Worm (Caenorhabditis elegans) whole organism, midembryonic: Measurements from ENCODE around the gene F36H5.18.

Experiments used
- T22C8.4 ChIP-seq: fragments of 200-800 bp; sonication (Bioruptor generic); IDR thresholded peaks from 2 replicates; pipeline ENCODE4 v1.3.6; 2022; ENCODE audit warnings: missing genetic modification characterization, missing compliant biosample characterization
- cog-1 ChIP-seq: sonication (generic microtip); optimal IDR thresholded peaks from 2 replicates; lab custom pipeline; 2016; ENCODE audit warnings: missing genetic modification characterization, missing compliant biosample characterization
- flt-1 ChIP-seq: fragments of 200-800 bp; sonication (Bioruptor generic); IDR thresholded peaks from 2 replicates; pipeline ENCODE4 v1.3.6; 2022; ENCODE audit warnings: missing genetic modification characterization, missing compliant biosample characterization
- klf-2 ChIP-seq: fragments of 200-800 bp; sonication (Bioruptor generic); conservative IDR thresholded peaks from 2 replicates; pipeline ENCODE4 v1.3.6; 2022; ENCODE audit warnings: missing genetic modification reagents, missing genetic modification characterization, missing compliant biosample characterization
- med-1 ChIP-seq: sonication (generic microtip); optimal IDR thresholded peaks from 2 replicates; lab custom pipeline; 2017; ENCODE audit warnings: missing genetic modification characterization, mild to moderate bottlenecking, missing compliant biosample characterization, antibody characterized with exemption, missing genetic modification reagents; ENCODE audit not compliant: insufficient read depth
- ref-1 ChIP-seq: fragments of 200-800 bp; sonication (Bioruptor generic); conservative IDR thresholded peaks from 2 replicates; pipeline ENCODE4 v1.3.6; 2022; ENCODE audit warnings: missing genetic modification reagents, missing genetic modification characterization, missing compliant biosample characterization
- tab-1 ChIP-seq: fragments of 200-800 bp; sonication (Bioruptor generic); IDR thresholded peaks from 2 replicates; pipeline ENCODE4 v1.3.6; 2022; ENCODE audit warnings: missing genetic modification characterization, missing compliant biosample characterization
- ztf-23 ChIP-seq: fragments of 200-800 bp; sonication (Bioruptor generic); IDR thresholded peaks from 2 replicates; pipeline ENCODE4 v1.3.6; 2022; ENCODE audit warnings: missing genetic modification reagents, missing genetic modification characterization, missing compliant biosample characterization
- ztf-29 ChIP-seq: fragments of 200-800 bp; sonication (Bioruptor generic); IDR thresholded peaks from 2 replicates; pipeline ENCODE4 v1.3.6; 2022; ENCODE audit warnings: missing genetic modification reagents, missing genetic modification characterization, missing compliant biosample characterization

The F36H5.18 gene

DNA sequence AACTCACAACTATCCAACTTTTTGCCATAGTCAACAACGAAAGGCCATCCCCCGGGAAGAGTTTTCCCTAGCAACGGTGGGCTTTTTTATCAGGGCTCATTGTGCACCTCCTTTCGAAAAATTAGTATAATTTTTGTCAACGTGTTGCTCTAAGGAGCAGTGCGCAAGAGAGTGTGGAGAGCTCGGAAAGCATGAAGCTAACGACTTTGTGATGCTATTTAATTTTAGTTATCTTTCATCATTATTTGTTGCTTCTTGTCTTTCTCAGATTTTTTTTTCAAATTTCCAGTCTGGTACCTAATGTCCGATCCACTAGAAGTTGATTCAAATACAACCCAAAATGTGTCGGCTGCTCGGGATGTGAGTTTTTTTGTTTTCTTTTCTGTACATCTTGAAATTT lies 29.6 kb upstream of the F36H5.18 start, which contains the start of gene ceh-81:
ceh-81 (plus strand) TSS at position 301 of the 400 bp plus-strand sequence.
- TF ChIP-seq med-1 (GFP tag; lab: Kevin White, UChicago) (no peak), ztf-29 (GFP tag; lab: Robert Waterston, UW) (no peak), ref-1 (no peak), ztf-23 (GFP tag; lab: Robert Waterston, UW) (no peak), klf-2 (no peak), flt-1 (GFP tag; lab: Robert Waterston, UW) (no peak), tab-1 (GFP tag; lab: Robert Waterston, UW) (no peak), T22C8.4 (no peak), cog-1 (tag; lab: Kevin White, UChicago) (no peak)

DNA sequence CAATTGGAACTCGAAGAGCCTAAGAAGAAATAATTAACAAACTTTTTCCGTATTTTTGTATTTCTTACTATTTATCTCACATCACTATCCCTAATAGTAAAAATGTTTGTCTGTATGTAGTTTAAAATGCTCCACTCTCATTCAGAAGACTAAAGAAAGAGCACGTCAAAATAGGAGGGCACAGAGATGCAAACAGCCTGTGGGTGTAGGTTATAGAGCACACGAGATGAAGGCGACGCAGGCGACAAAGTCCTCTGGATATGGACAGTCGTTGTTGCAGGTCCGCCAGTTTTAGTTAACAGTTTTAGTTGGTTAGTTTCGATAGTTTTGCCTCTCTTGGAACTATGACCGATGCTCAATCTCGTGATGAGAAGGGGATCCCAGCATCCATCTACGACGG lies 27.8 kb upstream of the F36H5.18 start, which contains the start of gene ceh-82:
ceh-82 (plus strand) TSS at position 301 of the 400 bp plus-strand sequence.
- no peak for TF ChIP-seq T22C8.4
- TF ChIP-seq med-1 (GFP tag; lab: Kevin White, UChicago) = no peak
- no peak for TF ChIP-seq tab-1 (GFP tag; lab: Robert Waterston, UW)
- no peak for TF ChIP-seq ztf-23 (GFP tag; lab: Robert Waterston, UW)
- no peak for TF ChIP-seq cog-1 (tag; lab: Kevin White, UChicago)
- no peak for TF ChIP-seq ztf-29 (GFP tag; lab: Robert Waterston, UW)
- no peak for TF ChIP-seq flt-1 (GFP tag; lab: Robert Waterston, UW)
- no peak for TF ChIP-seq klf-2
- no peak for TF ChIP-seq ref-1

DNA sequence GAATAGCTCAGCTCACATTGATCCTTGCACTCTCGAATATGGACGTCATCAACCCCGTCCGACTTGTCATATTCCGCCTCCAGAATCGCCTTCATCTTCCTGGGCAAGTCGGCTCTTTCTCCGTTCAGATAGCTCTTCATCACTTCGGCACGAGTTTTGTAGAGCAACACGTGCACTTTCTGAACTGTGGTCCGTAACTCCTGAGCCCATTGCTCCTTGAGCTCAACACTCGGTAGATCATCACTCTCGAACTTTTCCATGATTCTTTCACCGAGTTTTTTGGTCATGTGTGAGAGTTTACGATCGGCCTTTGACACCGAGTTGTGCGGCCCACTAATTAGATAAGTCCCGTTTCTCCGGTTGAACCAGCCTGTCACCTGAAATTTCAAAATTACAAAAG lies 24.6 kb upstream of the F36H5.18 start:
- TF ChIP-seq klf-2 = no peak
- no peak for TF ChIP-seq cog-1 (tag; lab: Kevin White, UChicago)
- TF ChIP-seq med-1 (GFP tag; lab: Kevin White, UChicago) = no peak
- TF ChIP-seq ztf-29 (GFP tag; lab: Robert Waterston, UW) = no peak
- no peak for TF ChIP-seq ref-1
- TF ChIP-seq T22C8.4 = no peak
- TF ChIP-seq tab-1 (GFP tag; lab: Robert Waterston, UW) = no peak
- no peak for TF ChIP-seq flt-1 (GFP tag; lab: Robert Waterston, UW)
- TF ChIP-seq ztf-23 (GFP tag; lab: Robert Waterston, UW) = no peak

DNA sequence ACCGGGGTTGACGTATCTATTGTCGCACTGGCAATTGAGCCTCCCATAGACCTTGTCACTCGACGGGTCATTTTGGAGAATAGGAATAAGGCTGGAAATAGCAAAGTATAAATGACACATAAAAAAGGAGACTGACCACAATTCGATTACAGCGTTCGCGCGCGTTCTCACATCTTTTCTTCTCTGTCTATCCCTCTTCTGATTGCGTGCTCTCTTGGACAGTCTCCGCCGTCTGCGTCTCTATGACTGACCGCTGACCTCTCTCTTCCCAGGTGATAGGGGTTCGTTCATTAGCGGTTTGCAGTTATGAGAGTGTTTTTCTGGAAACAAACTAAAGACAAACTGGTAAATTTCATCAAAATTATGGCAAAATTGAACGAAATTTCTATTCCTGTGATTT lies 23.3 kb upstream of the F36H5.18 start, which contains the start of gene ceh-83:
ceh-83 (minus strand) TSS at position 181 of the 400 bp plus-strand sequence.
- TF ChIP-seq flt-1 (GFP tag; lab: Robert Waterston, UW) (no peak), ref-1 (no peak), cog-1 (tag; lab: Kevin White, UChicago) (no peak), tab-1 (GFP tag; lab: Robert Waterston, UW) (no peak), med-1 (GFP tag; lab: Kevin White, UChicago) (no peak), T22C8.4 (no peak), klf-2 (no peak), ztf-23 (GFP tag; lab: Robert Waterston, UW) (no peak), ztf-29 (GFP tag; lab: Robert Waterston, UW) (no peak)

DNA sequence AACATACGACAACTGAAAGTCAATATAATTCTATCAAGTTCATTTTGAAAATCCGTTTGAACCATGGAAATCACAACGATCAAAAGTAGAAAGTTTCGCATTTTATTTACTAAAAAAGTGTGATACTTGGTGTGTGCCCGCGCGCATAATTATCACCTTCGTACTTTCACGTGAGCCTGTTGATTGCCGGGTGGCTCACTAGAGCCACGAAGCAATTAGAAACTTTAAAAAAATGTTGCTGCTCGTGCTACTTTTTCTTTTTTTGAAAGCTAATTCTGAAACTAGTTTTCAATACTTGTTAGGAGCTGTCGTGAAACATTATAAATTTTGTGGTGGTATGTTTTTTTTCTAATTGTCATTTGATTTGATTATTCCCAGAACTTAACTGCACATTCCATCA lies 20.9 kb upstream of the F36H5.18 start, which contains the start of the genes irld-9 and irld-33:
irld-9 (minus strand) TSS at position 101 of the 400 bp plus-strand sequence.
irld-33 (plus strand) TSS at position 209 of the 400 bp plus-strand sequence.
- TF ChIP-seq cog-1 (tag; lab: Kevin White, UChicago) (no peak), ztf-29 (GFP tag; lab: Robert Waterston, UW) (no peak), flt-1 (GFP tag; lab: Robert Waterston, UW) (no peak), ztf-23 (GFP tag; lab: Robert Waterston, UW) (no peak), klf-2 (no peak), ref-1 (no peak), tab-1 (GFP tag; lab: Robert Waterston, UW) (no peak), T22C8.4 (no peak), med-1 (GFP tag; lab: Kevin White, UChicago) (no peak)

DNA sequence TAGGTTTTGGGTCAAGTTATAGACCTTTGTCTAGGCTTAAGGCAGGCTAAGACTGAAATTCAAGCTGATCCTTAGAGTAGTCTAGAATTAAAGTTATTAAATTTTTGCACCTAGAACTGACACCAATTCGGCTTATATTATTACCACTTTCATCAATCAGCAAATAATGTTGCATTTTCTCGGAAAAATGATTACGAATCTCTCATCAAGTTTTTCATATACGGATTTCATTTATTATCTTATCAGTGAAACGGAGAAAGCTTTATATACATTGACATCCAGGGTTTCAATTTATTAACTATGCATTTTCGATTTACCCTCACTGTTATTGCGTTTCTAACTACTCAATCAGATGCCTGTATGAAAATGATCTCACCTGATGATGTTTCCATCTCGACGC lies 18.5 kb upstream of the F36H5.18 start, which contains the start of gene K07G6.1:
K07G6.1 (plus strand) TSS at position 301 of the 400 bp plus-strand sequence.
- no peak for TF ChIP-seq ref-1
- TF ChIP-seq ztf-23 (GFP tag; lab: Robert Waterston, UW) = no peak
- TF ChIP-seq klf-2 = no peak

DNA sequence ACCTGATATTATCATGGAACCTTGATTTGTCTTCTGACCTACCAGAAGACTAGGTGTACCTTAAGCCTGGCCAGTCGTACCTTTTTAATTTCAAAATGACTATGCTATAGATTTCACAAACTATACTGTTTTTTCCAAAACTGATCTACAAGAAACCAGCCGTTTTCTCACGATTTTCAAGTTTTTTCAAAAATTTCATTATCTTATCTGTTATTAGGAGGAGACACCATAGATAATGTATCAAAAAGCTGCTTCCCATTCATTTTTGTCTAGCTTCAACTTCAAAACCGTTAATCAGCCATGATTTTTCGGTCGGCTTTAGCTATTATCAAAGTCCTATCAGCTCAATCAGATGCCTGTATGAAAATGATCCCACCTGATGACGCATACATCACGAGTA lies 17.2 kb upstream of the F36H5.18 start, which contains the start of gene F36H5.12:
F36H5.12 (plus strand) TSS at position 301 of the 400 bp plus-strand sequence.
- TF ChIP-seq ztf-29 (GFP tag; lab: Robert Waterston, UW) = no peak
- TF ChIP-seq ztf-23 (GFP tag; lab: Robert Waterston, UW) = no peak
- no peak for TF ChIP-seq tab-1 (GFP tag; lab: Robert Waterston, UW)
- TF ChIP-seq klf-2 = no peak
- no peak for TF ChIP-seq ref-1
- no peak for TF ChIP-seq T22C8.4
- no peak for TF ChIP-seq cog-1 (tag; lab: Kevin White, UChicago)
- TF ChIP-seq med-1 (GFP tag; lab: Kevin White, UChicago) = no peak
- no peak for TF ChIP-seq flt-1 (GFP tag; lab: Robert Waterston, UW)

DNA sequence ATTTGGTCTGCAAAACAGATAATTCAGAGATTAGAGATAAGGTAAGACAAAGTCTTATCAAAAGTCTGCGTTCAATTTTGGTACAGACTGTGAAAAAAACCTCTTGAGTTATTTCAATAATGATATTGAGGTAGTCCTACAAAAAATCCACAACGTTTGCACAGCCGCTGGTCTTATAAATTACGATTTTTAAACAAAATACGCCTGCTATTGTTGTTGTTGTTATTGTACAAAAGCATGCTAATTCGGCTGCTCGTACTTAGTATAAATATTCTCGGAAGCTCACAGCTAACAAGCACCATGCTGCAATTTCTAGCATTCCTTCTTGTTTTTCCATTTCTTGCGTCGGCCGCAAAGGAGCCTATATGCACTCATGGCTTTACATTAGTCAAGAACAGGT lies 15.5 kb upstream of the F36H5.18 start, which contains the start of gene clec-19:
clec-19 (plus strand) TSS at position 301 of the 400 bp plus-strand sequence.
- TF ChIP-seq klf-2 (no peak), med-1 (GFP tag; lab: Kevin White, UChicago) (no peak), tab-1 (GFP tag; lab: Robert Waterston, UW) (no peak), ztf-29 (GFP tag; lab: Robert Waterston, UW) (no peak), flt-1 (GFP tag; lab: Robert Waterston, UW) (no peak), ref-1 (no peak), T22C8.4 (no peak), ztf-23 (GFP tag; lab: Robert Waterston, UW) (no peak), cog-1 (tag; lab: Kevin White, UChicago) (no peak)

DNA sequence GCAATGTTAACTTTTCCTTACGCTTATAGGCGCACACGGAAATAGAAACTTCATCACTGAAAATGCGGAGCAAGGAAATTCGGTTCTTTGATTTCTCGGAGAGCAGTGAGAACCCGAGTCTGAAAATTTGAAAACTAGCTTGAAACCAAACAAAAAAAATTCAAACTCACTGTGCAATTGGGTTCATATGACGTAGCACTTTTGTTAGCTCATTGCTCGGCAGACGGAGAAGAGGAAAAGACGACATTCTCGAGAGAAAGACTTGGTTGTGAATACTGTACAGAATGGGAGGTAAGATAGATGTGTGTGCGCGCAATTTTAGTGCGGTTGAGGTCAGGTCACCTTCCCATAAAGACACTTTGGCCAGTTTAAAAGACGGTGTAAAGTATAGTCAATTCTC lies 9.3 kb upstream of the F36H5.18 start, which contains the start of the genes F36H5.13 and F36H5.8:
F36H5.13 (minus strand) TSS at position 101 of the 400 bp plus-strand sequence.
F36H5.8 (minus strand) TSS at position 274 of the 400 bp plus-strand sequence.
- TF ChIP-seq med-1 (GFP tag; lab: Kevin White, UChicago) = no peak
- TF ChIP-seq T22C8.4 = no peak
- TF ChIP-seq cog-1 (tag; lab: Kevin White, UChicago) = no peak
- no peak for TF ChIP-seq tab-1 (GFP tag; lab: Robert Waterston, UW)
- no peak for TF ChIP-seq ztf-29 (GFP tag; lab: Robert Waterston, UW)
- TF ChIP-seq klf-2 = no peak
